Worm (Caenorhabditis elegans): ENCODE results near the gene exc-15.

DNA sequence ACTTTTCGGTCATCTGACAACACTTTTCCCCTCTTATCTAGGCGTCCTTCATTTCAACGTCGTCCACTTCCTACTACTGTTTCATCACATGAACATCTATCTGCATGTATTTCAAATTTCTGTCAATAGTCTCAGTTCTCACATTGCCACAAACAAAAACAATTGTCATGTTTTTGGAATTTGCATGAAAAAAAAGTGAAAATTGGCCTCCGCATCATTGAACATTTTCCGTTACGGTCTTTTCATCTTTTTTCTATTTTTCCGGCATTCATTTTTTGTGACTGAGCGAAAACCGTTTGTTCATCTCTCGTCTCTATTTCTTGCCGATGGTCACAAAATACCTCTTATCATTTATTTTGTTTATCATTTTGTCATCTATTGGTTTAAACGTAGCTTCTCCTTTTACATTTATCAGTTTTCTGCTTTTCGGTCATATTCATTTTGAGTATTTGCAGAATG, at the start of gene exc-15:
- no peak for TF ChIP-seq cog-1 (tag; optimal IDR thresholded peaks at IDR 0.05)
- TF ChIP-seq flt-1 (GFP tag; IDR thresholded peaks at IDR 0.05), result no peak
- no peak for TF ChIP-seq ztf-23 (GFP tag; IDR thresholded peaks at IDR 0.05)
